Worm (Caenorhabditis elegans) whole organism, midembryonic: ENCODE data around the gene F59A7.7.

ENCODE experiments used
- med-1 ChIP-seq: sonication (generic microtip); optimal IDR thresholded peaks from 2 replicates; lab custom pipeline; 2017; ENCODE audit warnings: missing genetic modification characterization, mild to moderate bottlenecking, missing compliant biosample characterization, antibody characterized with exemption, missing genetic modification reagents; ENCODE audit not compliant: insufficient read depth
- ref-1 ChIP-seq: fragments of 200-800 bp; sonication (Bioruptor generic); conservative IDR thresholded peaks from 2 replicates; pipeline ENCODE4 v1.3.6; 2022; ENCODE audit warnings: missing genetic modification reagents, missing genetic modification characterization, missing compliant biosample characterization

ce11 chrV:2004229-2004628, 7.6 kb upstream of the F59A7.7 start, which contains the start of gene clec-206:
- TF ChIP-seq med-1 (GFP tag; lab: Kevin White, UChicago) (no peak), ref-1 (GFP tag; lab: Robert Waterston, UW) (no peak)
